Fruit fly (Drosophila melanogaster): ENCODE data around the gene kipf.

Gene kipf

DNA sequence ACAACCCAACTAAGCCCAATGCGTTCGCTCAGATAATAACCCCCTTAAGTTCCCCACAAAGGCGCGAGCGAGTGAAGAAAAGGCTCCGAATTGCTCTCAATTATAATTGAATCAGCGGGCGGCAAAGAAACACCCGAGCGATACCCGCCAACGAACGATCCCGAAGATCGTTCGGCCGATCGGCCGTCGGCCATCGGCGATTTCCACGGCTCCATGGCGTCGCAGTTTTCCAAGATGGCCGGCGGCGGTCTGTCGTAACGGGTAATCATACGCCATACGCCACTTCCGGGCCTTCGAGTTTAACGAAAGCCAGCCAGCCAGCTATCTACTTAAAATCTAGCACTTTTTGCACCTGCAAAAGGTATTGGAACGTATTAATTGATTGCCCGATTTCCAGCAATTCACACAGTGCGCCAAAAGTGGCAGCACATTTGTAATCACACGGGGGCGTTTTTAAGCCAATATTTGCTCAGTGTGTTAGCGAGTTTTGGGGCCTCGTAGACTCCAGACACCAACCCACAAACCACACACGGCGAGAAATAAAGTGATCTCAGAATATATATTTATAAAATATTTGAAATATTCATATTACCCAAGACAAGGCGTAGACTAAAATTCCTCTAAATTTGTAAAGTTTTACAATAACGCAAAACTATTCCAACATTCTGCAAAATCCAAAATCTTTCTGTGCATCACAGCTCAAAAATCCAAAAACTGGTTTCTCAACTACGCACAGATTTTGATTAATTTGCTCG, 21.2 kb upstream of the kipf start (continued):
- TF ChIP-seq CG17361 (GFP tag; IDR thresholded peaks at IDR 0.05), result peak; percentile 57; the same call in 2 of the 3 replicates
- no peak for TF ChIP-seq CG10274 (GFP tag; optimal IDR thresholded peaks at IDR 0.05)
- no peak for TF ChIP-seq stwl (tag; optimal IDR thresholded peaks at IDR 0.05)
- peak; percentile 24 for TF ChIP-seq CG6765 (GFP tag; optimal IDR thresholded peaks at IDR 0.05)
- peak; percentile 2 for TF ChIP-seq CG5245 (GFP tag; optimal IDR thresholded peaks at IDR 0.05)
- no peak for TF ChIP-seq crc (GFP tag; optimal IDR thresholded peaks at IDR 0.05)
- TF ChIP-seq Atf3 (GFP tag; optimal IDR thresholded peaks at IDR 0.05), result no peak
- TF ChIP-seq CG7963 (GFP tag; IDR thresholded peaks at IDR 0.05; ENCODE audit: partially characterized antibody), result no peak
- no peak for TF ChIP-seq CG17568 (GFP tag; optimal IDR thresholded peaks at IDR 0.05)
- peak; percentile 85 for TF ChIP-seq CG13894 (tag; optimal IDR thresholded peaks at IDR 0.05)
- TF ChIP-seq CG8924 (tag; optimal IDR thresholded peaks at IDR 0.05), result peak; percentile 28
- no peak for TF ChIP-seq gcm2 (GFP tag; optimal IDR thresholded peaks at IDR 0.05)
- TF ChIP-seq CG10366 (GFP tag; IDR thresholded peaks at IDR 0.05), result peak; percentile 55
- peak in 1 of 2 experiments; percentile 25 for TF ChIP-seq bsh (GFP tag; optimal IDR thresholded peaks at IDR 0.05)
- TF ChIP-seq CG10267 (tag; optimal IDR thresholded peaks at IDR 0.05), result no peak
- no peak for TF ChIP-seq CG17829 (tag; optimal IDR thresholded peaks at IDR 0.05)
- TF ChIP-seq az2 (GFP tag; optimal IDR thresholded peaks at IDR 0.05), result no peak
- TF ChIP-seq CG13624 (GFP tag; optimal IDR thresholded peaks at IDR 0.05), result no peak
- TF ChIP-seq psq (GFP tag; optimal IDR thresholded peaks at IDR 0.05), result no peak
- peak; percentile 49 for TF ChIP-seq CG9817 (tag; optimal IDR thresholded peaks at IDR 0.05)
- TF ChIP-seq onecut (GFP tag; IDR thresholded peaks at IDR 0.05), result no peak
- TF ChIP-seq CG11398 (GFP tag; optimal IDR thresholded peaks at IDR 0.05), result no peak
- TF ChIP-seq so (GFP tag; IDR thresholded peaks at IDR 0.05), result no peak
- TF ChIP-seq fru (optimal IDR thresholded peaks at IDR 0.05), result no peak
- no peak for TF ChIP-seq CG12744 (GFP tag; optimal IDR thresholded peaks at IDR 0.05)
- no peak for TF ChIP-seq bbx (GFP tag; IDR thresholded peaks at IDR 0.05; ENCODE audit: partially characterized antibody)
- TF ChIP-seq sr (GFP tag; IDR thresholded peaks at IDR 0.05), result no peak
- TF ChIP-seq CG31224 (GFP tag; IDR thresholded peaks at IDR 0.05), result peak; percentile 36; the same call in 1 of the 2 replicates
- TF ChIP-seq ham (GFP tag; IDR thresholded peaks at IDR 0.05), result no peak
- no peak for TF ChIP-seq da (GFP tag; optimal IDR thresholded peaks at IDR 0.05)
- TF ChIP-seq sd (tag; optimal IDR thresholded peaks at IDR 0.05), result peak; percentile 44
- peak; percentile 56 for TF ChIP-seq Fer1 (GFP tag; optimal IDR thresholded peaks at IDR 0.05)
- TF ChIP-seq CG32767 (GFP tag; IDR thresholded peaks at IDR 0.05), result 0 out of 2 replicates have a peak, but pooled peaks have one; percentile 33
- no peak for TF ChIP-seq CG30431 (GFP tag; optimal IDR thresholded peaks at IDR 0.05)
- TF ChIP-seq CG18262 (tag; optimal IDR thresholded peaks at IDR 0.05), result no peak
- TF ChIP-seq sens-2 (GFP tag; IDR thresholded peaks at IDR 0.05), result no peak
- TF ChIP-seq CG10654 (GFP tag; optimal IDR thresholded peaks at IDR 0.05), result no peak
- TF ChIP-seq CG13287 (GFP tag; IDR thresholded peaks at IDR 0.05; ENCODE audit: partially characterized antibody), result no peak
- TF ChIP-seq YL-1 (GFP tag; optimal IDR thresholded peaks at IDR 0.05), result no peak
- TF ChIP-seq chn (GFP tag; optimal IDR thresholded peaks at IDR 0.05), result no peak
- TF ChIP-seq zf30C (GFP tag; optimal IDR thresholded peaks at IDR 0.05), result no peak
- peak; percentile 3 for TF ChIP-seq wek (GFP tag; optimal IDR thresholded peaks at IDR 0.05)
- TF ChIP-seq Eip74EF (GFP tag; optimal IDR thresholded peaks at IDR 0.05), result peak in 1 of 2 experiments; percentile 53
- no peak for TF ChIP-seq CG15479 (GFP tag; optimal IDR thresholded peaks at IDR 0.05)
- peak; percentile 70 for TF ChIP-seq Meics (GFP tag; optimal IDR thresholded peaks at IDR 0.05)
- peak; percentile 59; the same call in 1 of the 3 replicates for TF ChIP-seq CG34422 (GFP tag; IDR thresholded peaks at IDR 0.05)
- peak in 1 of 2 experiments; percentile 41 for TF ChIP-seq Pdp1 (GFP tag; optimal IDR thresholded peaks at IDR 0.05)
- no peak for TF ChIP-seq kay (GFP tag; optimal IDR thresholded peaks at IDR 0.05)
- TF ChIP-seq trh (GFP tag; optimal IDR thresholded peaks at IDR 0.05), result no peak
- TF ChIP-seq CG43689 (GFP tag; IDR thresholded peaks at IDR 0.05), result no peak
